Worm (Caenorhabditis elegans) whole organism, mixed stage, embryonic: Measurements from ENCODE around the gene ZK177.12.
"Not testable (repeated sequence)": the region's sequence is repeated elsewhere in the genome, so short reads cannot be mapped to it uniquely, and the experiment has no call there.

Experiments
- bed-3 ChIP-seq: fragments of 200-800 bp; sonication (Bioruptor generic); optimal IDR thresholded peaks from 3 replicates; lab custom pipeline; 2018; ENCODE audit warnings: mild to moderate bottlenecking, missing genetic modification characterization, moderate library complexity, missing compliant biosample characterization
- blmp-1 ChIP-seq: fragments of 150-350 bp; optimal IDR thresholded peaks from 2 replicates; lab custom pipeline; 2014; ENCODE audit warnings: missing biosample characterization, missing genetic modification characterization
- ceh-39 ChIP-seq: fragments of 150-350 bp; optimal IDR thresholded peaks from 2 replicates; lab custom pipeline; 2014; ENCODE audit warnings: missing biosample characterization, missing genetic modification characterization
- ceh-43 ChIP-seq: fragments of 200-800 bp; sonication (Bioruptor generic); optimal IDR thresholded peaks from 2 replicates; lab custom pipeline; 2018; ENCODE audit warnings: mild to moderate bottlenecking, missing genetic modification characterization, moderate library complexity, missing compliant biosample characterization
- ceh-83 ChIP-seq: fragments of 200-800 bp; sonication (Bioruptor generic); optimal IDR thresholded peaks from 2 replicates; lab custom pipeline; 2018; ENCODE audit warnings: mild to moderate bottlenecking, missing genetic modification characterization, missing compliant biosample characterization
- ces-1 ChIP-seq: fragments of 150-350 bp; optimal IDR thresholded peaks from 2 replicates; lab custom pipeline; 2014; ENCODE audit warnings: missing biosample characterization, missing genetic modification reagents, missing genetic modification characterization
- cnd-1 ChIP-seq: fragments of 200-800 bp; sonication (Bioruptor generic); optimal IDR thresholded peaks from 2 replicates; lab custom pipeline; 2018; ENCODE audit warnings: mild to moderate bottlenecking, missing genetic modification characterization, missing compliant biosample characterization
- drap-1 ChIP-seq: fragments of 200-800 bp; sonication (Bioruptor generic); optimal IDR thresholded peaks from 3 replicates; lab custom pipeline; 2018; ENCODE audit warnings: mild to moderate bottlenecking, missing genetic modification characterization, missing compliant biosample characterization
- elt-1 ChIP-seq: sonication (generic microtip); optimal IDR thresholded peaks from 2 replicates; lab custom pipeline; 2017; ENCODE audit warnings: missing genetic modification characterization, mild to moderate bottlenecking, missing compliant biosample characterization, antibody characterized with exemption, moderate library complexity, borderline replicate concordance; ENCODE audit not compliant: insufficient read depth
- elt-3 ChIP-seq: fragments of 150-350 bp; optimal IDR thresholded peaks from 2 replicates; lab custom pipeline; 2014; ENCODE audit warnings: missing biosample characterization, missing genetic modification characterization
- flh-1 ChIP-seq: fragments of 200-800 bp; sonication (Bioruptor generic); optimal IDR thresholded peaks from 2 replicates; lab custom pipeline; 2018; ENCODE audit warnings: mild to moderate bottlenecking, missing genetic modification characterization, moderate library complexity, missing compliant biosample characterization
- ham-2 ChIP-seq: fragments of 200-800 bp; sonication (Bioruptor generic); optimal IDR thresholded peaks from 2 replicates; lab custom pipeline; 2018; ENCODE audit warnings: mild to moderate bottlenecking, missing genetic modification characterization, missing compliant biosample characterization
- hlh-1 ChIP-seq: fragments of 150-350 bp; optimal IDR thresholded peaks from 2 replicates; lab custom pipeline; 2014; ENCODE audit warnings: missing biosample characterization, missing genetic modification reagents, missing genetic modification characterization
- lin-13 ChIP-seq: fragments of 150-350 bp; optimal IDR thresholded peaks from 2 replicates; lab custom pipeline; 2014; ENCODE audit warnings: missing biosample characterization, missing genetic modification characterization
- lin-32 ChIP-seq: fragments of 200-800 bp; sonication (Bioruptor generic); optimal IDR thresholded peaks from 2 replicates; lab custom pipeline; 2018; ENCODE audit warnings: mild to moderate bottlenecking, missing genetic modification characterization, missing compliant biosample characterization
- lsy-2 ChIP-seq: fragments of 150-350 bp; optimal IDR thresholded peaks from 2 replicates; lab custom pipeline; 2014; ENCODE audit warnings: missing biosample characterization, missing genetic modification characterization
- mab-5 ChIP-seq: fragments of 150-350 bp; optimal IDR thresholded peaks from 2 replicates; lab custom pipeline; 2014; ENCODE audit warnings: missing biosample characterization, missing genetic modification characterization
- mep-1 ChIP-seq: fragments of 150-350 bp; optimal IDR thresholded peaks from 2 replicates; lab custom pipeline; 2017; ENCODE audit warnings: missing biosample characterization, missing genetic modification reagents, missing genetic modification characterization, inconsistent platforms
- mls-2 ChIP-seq: sonication (generic microtip); optimal IDR thresholded peaks from 2 replicates; lab custom pipeline; 2016; ENCODE audit warnings: mild to moderate bottlenecking, missing genetic modification characterization, moderate library complexity, missing compliant biosample characterization
- nhr-12 ChIP-seq: fragments of 150-350 bp; optimal IDR thresholded peaks from 2 replicates; lab custom pipeline; 2014; ENCODE audit warnings: missing biosample characterization, missing genetic modification characterization
- nhr-2 ChIP-seq: fragments of 150-350 bp; optimal IDR thresholded peaks from 2 replicates; lab custom pipeline; 2014; ENCODE audit warnings: missing biosample characterization, missing genetic modification characterization
- nhr-237 ChIP-seq: fragments of 150-350 bp; optimal IDR thresholded peaks from 2 replicates; lab custom pipeline; 2014; ENCODE audit warnings: missing biosample characterization, missing genetic modification characterization
- nhr-28 ChIP-seq: fragments of 150-350 bp; optimal IDR thresholded peaks from 2 replicates; lab custom pipeline; 2014; ENCODE audit warnings: missing biosample characterization, missing genetic modification characterization
- pha-4 ChIP-seq: fragments of 150-350 bp; optimal IDR thresholded peaks from 2 replicates; lab custom pipeline; 2018; ENCODE audit warnings: missing biosample characterization, missing genetic modification reagents, missing genetic modification characterization
- sem-2 ChIP-seq: fragments of 200-800 bp; sonication (Bioruptor generic); optimal IDR thresholded peaks from 2 replicates; lab custom pipeline; 2018; ENCODE audit warnings: mild to moderate bottlenecking, missing genetic modification characterization, missing compliant biosample characterization
- snpc-4 ChIP-seq: fragments of 150-350 bp; optimal IDR thresholded peaks from 2 replicates; lab custom pipeline; 2014; ENCODE audit warnings: missing biosample characterization, missing genetic modification characterization
- sptf-1 ChIP-seq: sonication (generic microtip); optimal IDR thresholded peaks from 2 replicates; lab custom pipeline; 2017; ENCODE audit warnings: mild to moderate bottlenecking, missing genetic modification characterization, moderate library complexity, missing compliant biosample characterization
- tbx-8 ChIP-seq: fragments of 200-800 bp; sonication (Bioruptor generic); optimal IDR thresholded peaks from 2 replicates; lab custom pipeline; 2018; ENCODE audit warnings: mild to moderate bottlenecking, missing genetic modification characterization, moderate library complexity, missing compliant biosample characterization
- unc-120 ChIP-seq: sonication (generic microtip); optimal IDR thresholded peaks from 2 replicates; lab custom pipeline; 2017; ENCODE audit warnings: missing genetic modification characterization, missing compliant biosample characterization; ENCODE audit not compliant: poor library complexity, severe bottlenecking
- unc-39 ChIP-seq: fragments of 150-350 bp; optimal IDR thresholded peaks from 2 replicates; lab custom pipeline; 2014; ENCODE audit warnings: missing biosample characterization, missing genetic modification characterization
- unc-62 ChIP-seq: fragments of 150-350 bp; optimal IDR thresholded peaks from 2 replicates; lab custom pipeline; 2014; ENCODE audit warnings: missing biosample characterization, missing genetic modification reagents, missing genetic modification characterization
- zip-8 ChIP-seq: fragments of 150-350 bp; optimal IDR thresholded peaks from 2 replicates; lab custom pipeline; 2014; ENCODE audit warnings: missing biosample characterization, missing genetic modification characterization
- ztf-11 ChIP-seq: fragments of 150-350 bp; optimal IDR thresholded peaks from 2 replicates; lab custom pipeline; 2014; ENCODE audit warnings: missing biosample characterization, missing genetic modification characterization

Gene ZK177.12

DNA sequence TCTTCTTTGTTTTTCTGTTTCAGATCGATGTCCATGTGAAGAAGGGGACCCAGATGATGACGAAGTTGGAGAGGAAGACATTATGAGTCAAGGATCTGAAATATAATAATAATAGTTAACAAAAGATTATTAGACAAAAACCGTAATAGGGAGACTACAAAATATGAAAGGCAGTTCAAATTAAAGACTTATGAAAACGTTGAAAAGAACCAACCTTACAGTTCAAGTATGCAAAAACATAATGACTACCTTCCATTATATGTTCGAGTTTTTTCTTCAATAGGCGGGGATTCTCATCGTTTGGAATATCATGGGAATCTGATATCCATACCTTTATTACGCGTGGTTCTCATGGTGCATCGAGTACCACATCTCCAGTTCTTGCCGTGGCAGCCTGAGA lies 12.1 kb downstream of the ZK177.12 start, which contains the start of gene hlh-26:
Gene hlh-26, minus strand, starts transcription at position 101 of the 400 bp plus-strand sequence.
- TF ChIP-seq mls-2 (tag; lab: Kevin White, UChicago) (no peak), blmp-1 (no peak), mep-1 (no peak), sptf-1 (tag; lab: Kevin White, UChicago) (no peak), elt-1 (tag; lab: Kevin White, UChicago) (no peak), nhr-12 (tag; lab: Kevin White, UChicago) (no peak), ces-1 (GFP tag; lab: Kevin White, UChicago) (no peak), ceh-83 (no peak), cnd-1 (tag; lab: Kevin White, UChicago) (no peak), tbx-8 (no peak), lsy-2 (tag; lab: Kevin White, UChicago) (no peak), ceh-43 (GFP tag; lab: Kevin White, UChicago) (no peak), bed-3 (GFP tag; lab: Kevin White, UChicago) (no peak), hlh-1 (tag; lab: Kevin White, UChicago) (no peak)

DNA sequence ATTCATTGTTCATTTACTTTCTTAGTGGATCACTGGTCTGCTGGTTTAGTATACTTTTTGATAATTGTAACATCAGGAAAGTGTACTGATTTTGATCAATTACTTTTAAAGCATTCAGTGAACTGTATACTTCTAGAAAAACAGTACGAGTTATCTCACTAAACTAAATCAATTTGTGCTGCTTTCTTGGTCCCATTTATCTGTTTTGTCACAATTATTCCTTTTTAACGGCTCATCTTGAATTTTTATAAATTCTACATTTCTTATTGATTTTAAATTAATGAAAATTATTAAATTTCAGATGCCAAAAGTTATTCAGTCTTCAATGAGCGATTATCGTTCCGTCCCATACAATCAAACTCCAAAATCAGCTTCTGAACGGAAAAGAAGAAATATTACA lies 13.4 kb downstream of the ZK177.12 start, which contains the start of gene hlh-25:
Gene hlh-25, plus strand, starts transcription at position 301 of the 400 bp plus-strand sequence.
- not testable (repeated sequence) for TF ChIP-seq cnd-1 (tag; lab: Kevin White, UChicago); lin-32 (GFP tag; lab: Kevin White, UChicago); ceh-39 (tag; lab: Kevin White, UChicago)

DNA sequence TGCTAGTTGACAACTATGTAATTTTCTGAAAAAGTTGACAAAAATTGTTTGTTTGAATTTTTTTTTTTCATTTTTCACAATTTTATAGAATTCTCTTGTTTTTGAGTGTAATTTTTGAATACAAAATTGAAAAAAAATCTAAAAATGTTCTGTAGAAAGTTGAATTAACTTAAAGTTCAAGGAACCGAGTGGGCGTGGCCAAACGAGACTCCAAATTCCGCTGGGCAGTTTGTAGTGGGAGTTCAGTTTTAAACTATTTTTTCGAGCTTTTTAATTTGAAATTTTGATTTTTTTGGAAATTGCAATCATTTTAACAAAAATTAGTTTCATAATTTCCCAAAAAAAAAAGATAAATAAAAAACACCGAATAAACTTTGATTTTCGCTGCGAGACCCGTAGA lies 15.6 kb downstream of the ZK177.12 start:
- TF ChIP-seq sem-2 (no peak), sptf-1 (tag; lab: Kevin White, UChicago) (no peak), blmp-1 (no peak), unc-120 (tag; lab: Kevin White, UChicago) (no peak), mls-2 (tag; lab: Kevin White, UChicago) (no peak), unc-62 (GFP tag; lab: Kevin White, UChicago) (no peak), nhr-2 (tag; lab: Kevin White, UChicago) (no peak), ceh-83 (no peak), pha-4 (tag; lab: Kevin White, UChicago) (no peak), snpc-4 (tag; lab: Kevin White, UChicago) (no peak), zip-8 (tag; lab: Kevin White, UChicago) (no peak), ztf-11 (tag; lab: Kevin White, UChicago) (no peak)

DNA sequence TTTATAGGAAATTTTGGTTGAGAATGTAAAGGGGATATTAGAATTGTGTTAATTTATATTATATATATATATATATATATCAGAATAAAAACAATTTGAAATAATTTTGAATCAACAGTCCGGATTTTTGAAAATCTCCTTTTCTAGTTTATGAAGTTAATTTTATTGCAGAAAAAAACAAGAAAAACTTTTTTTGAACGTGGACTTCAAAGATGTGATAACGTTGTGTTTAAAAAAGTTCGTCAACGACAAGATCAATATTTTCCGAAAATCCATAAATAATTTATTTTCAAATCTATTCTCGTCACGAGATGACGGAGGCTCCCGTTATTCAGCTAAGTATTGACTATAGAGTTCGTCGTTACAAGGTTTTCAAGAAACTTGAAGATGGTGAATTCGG lies 16.0 kb downstream of the ZK177.12 start, which contains the start of gene C17C3.11:
Gene C17C3.11, plus strand, starts transcription at position 301 of the 400 bp plus-strand sequence.
- TF ChIP-seq mep-1: no peak

DNA sequence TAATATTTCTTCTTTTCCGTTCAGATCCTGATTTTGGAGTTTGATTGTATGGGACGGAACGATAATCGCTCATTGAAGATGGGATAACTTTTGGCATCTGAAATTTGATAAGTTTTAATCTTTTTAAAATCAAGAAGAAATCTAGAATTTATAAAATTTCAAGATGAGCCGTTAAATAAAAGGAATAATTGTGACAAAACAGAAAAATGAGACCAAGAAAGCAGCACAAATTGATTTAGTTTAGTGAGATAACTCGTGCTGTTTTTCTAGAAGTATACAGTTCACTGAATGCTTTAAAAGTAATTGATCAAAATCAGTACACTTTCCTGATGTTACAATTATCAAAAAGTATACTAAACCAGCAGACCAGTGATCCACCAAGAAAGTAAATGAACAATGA lies 18.6 kb downstream of the ZK177.12 start, which contains the start of gene hlh-27:
Gene hlh-27, minus strand, starts transcription at position 101 of the 400 bp plus-strand sequence.
- not testable (repeated sequence) for TF ChIP-seq unc-39; nhr-2 (tag; lab: Kevin White, UChicago); nhr-28 (tag; lab: Kevin White, UChicago)
- TF ChIP-seq, all 35 proteins: peak for 0; not testable (repeated sequence) for 35

DNA sequence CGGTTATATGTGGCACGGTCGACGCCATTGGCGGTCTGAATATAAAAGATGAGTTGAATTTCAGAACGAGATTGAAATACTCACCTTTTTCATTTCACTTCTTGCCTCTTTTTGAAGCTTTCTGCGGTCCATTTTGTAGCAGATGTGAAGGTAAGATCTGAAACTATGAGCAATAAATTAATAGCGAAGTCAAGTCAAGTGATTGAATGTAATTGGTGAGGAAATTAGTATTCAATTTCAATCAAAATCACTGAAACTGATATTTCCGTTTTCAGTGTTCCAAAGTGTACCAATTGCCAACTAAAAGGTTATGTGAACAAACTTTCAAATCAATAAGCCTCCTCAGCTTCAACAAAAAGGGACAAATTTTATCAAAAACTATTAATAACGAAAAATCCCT lies 20.2 kb downstream of the ZK177.12 start, which contains the start of gene C17C3.24:
Gene C17C3.24, minus strand, starts transcription at position 101 of the 400 bp plus-strand sequence.
- TF ChIP-seq snpc-4 (tag; lab: Kevin White, UChicago): no peak
- no peak for TF ChIP-seq elt-3 (tag; lab: Kevin White, UChicago)
- no peak for TF ChIP-seq ceh-43 (GFP tag; lab: Kevin White, UChicago)
- no peak for TF ChIP-seq mls-2 (tag; lab: Kevin White, UChicago)
- no peak for TF ChIP-seq ces-1 (GFP tag; lab: Kevin White, UChicago)
- TF ChIP-seq ham-2 (GFP tag; lab: Kevin White, UChicago): no peak
- TF ChIP-seq cnd-1 (tag; lab: Kevin White, UChicago): no peak
- no peak for TF ChIP-seq lin-13
- no peak for TF ChIP-seq blmp-1
- no peak for TF ChIP-seq mep-1
- TF ChIP-seq drap-1: no peak
- TF ChIP-seq elt-1 (tag; lab: Kevin White, UChicago): no peak
- no peak for TF ChIP-seq nhr-237 (tag; lab: Kevin White, UChicago)
- no peak for TF ChIP-seq bed-3 (GFP tag; lab: Kevin White, UChicago)
- TF ChIP-seq ceh-39 (tag; lab: Kevin White, UChicago): no peak
- no peak for TF ChIP-seq tbx-8
- TF ChIP-seq sptf-1 (tag; lab: Kevin White, UChicago): no peak
- no peak for TF ChIP-seq pha-4 (tag; lab: Kevin White, UChicago)
- no peak for TF ChIP-seq flh-1 (GFP tag; lab: Kevin White, UChicago)
- TF ChIP-seq mab-5 (tag; lab: Kevin White, UChicago): no peak
